Worm (Caenorhabditis elegans) whole organism, young adult: Measurements from ENCODE around the gene Y42H9AR.2.

ENCODE experiments used
- F10E7.11 ChIP-seq: sonication (generic microtip); optimal IDR thresholded peaks from 2 replicates; lab custom pipeline; 2017; ENCODE audit warnings: mild to moderate bottlenecking, missing genetic modification characterization, moderate library complexity, missing compliant biosample characterization
- Y56A3A.18 ChIP-seq: fragments of 200-800 bp; sonication (Bioruptor generic); IDR thresholded peaks from 2 replicates; pipeline ENCODE4 v1.3.6; 2022; ENCODE audit warnings: missing genetic modification reagents, missing genetic modification characterization, missing compliant biosample characterization
- ama-1 ChIP-seq, 3 experiments: fragments of 150-350 bp in 1 of 3; sonication (generic microtip) in 2 of 3; optimal IDR thresholded peaks; 2 replicates each; lab custom pipeline; 2014 to 2018; ENCODE audit warnings: missing biosample characterization in 2 of 3, missing genetic modification characterization in 2 of 3, missing genetic modification reagents in 2 of 3
- bed-1 ChIP-seq: fragments of 200-800 bp; sonication (Bioruptor generic); IDR thresholded peaks from 2 replicates; pipeline ENCODE4 v1.3.6; 2022; ENCODE audit warnings: missing genetic modification reagents, missing genetic modification characterization, missing compliant biosample characterization
- madf-6 ChIP-seq: fragments of 200-800 bp; sonication (Bioruptor generic); IDR thresholded peaks from 2 replicates; pipeline ENCODE4 v1.3.6; 2022; ENCODE audit warnings: missing genetic modification reagents, missing genetic modification characterization, missing compliant biosample characterization
- ztf-22 ChIP-seq: fragments of 200-800 bp; sonication (Bioruptor generic); optimal IDR thresholded peaks from 2 replicates; lab custom pipeline; 2018; ENCODE audit warnings: mild to moderate bottlenecking, missing genetic modification characterization, moderate library complexity, missing compliant biosample characterization

- TF ChIP-seq bed-1 (GFP tag; lab: Robert Waterston, UW) (no peak), Y56A3A.18 (no peak), ama-1 (optimal IDR thresholded peaks at IDR 0.05; lab: Kevin White, UChicago) (no peak), ama-1 (GFP tag; optimal IDR thresholded peaks at IDR 0.05; lab: Kevin White, UChicago) (no peak), ztf-22 (GFP tag; lab: Kevin White, UChicago) (no peak), F10E7.11 (no peak), madf-6 (GFP tag; lab: Robert Waterston, UW) (no peak)
Measured at ce11 chrIV:8114535-8114934, 14.8 kb downstream of the Y42H9AR.2 start.
